Fruit fly (Drosophila melanogaster) whole organism, embryonic: ENCODE data around the gene Eato.

ENCODE experiments used
- Antp ChIP-seq: fragments of 200-800 bp; sonication (Bioruptor generic); optimal IDR thresholded peaks from 3 replicates; lab custom pipeline; 2016; ENCODE audit warnings: missing biosample characterization, missing genetic modification characterization
- Atf-2 ChIP-seq: fragments of 200-800 bp; sonication (Bioruptor generic); optimal IDR thresholded peaks from 2 replicates; lab custom pipeline; 2016; ENCODE audit warnings: missing biosample characterization, missing genetic modification characterization
- CG10565 ChIP-seq: fragments of 200-800 bp; sonication (Bioruptor generic); optimal IDR thresholded peaks from 3 replicates; lab custom pipeline; 2016; ENCODE audit warnings: missing biosample characterization, mild to moderate bottlenecking, missing genetic modification characterization
- CG12219 ChIP-seq: fragments of 200-800 bp; sonication (Bioruptor generic); optimal IDR thresholded peaks from 3 replicates; lab custom pipeline; 2018; ENCODE audit warnings: missing biosample characterization, mild to moderate bottlenecking, missing genetic modification characterization
- CG12391 ChIP-seq: fragments of 200-800 bp; sonication (Bioruptor generic); optimal IDR thresholded peaks from 3 replicates; lab custom pipeline; 2018; ENCODE audit warnings: missing biosample characterization, mild to moderate bottlenecking, missing genetic modification characterization, moderate library complexity
- CG14014 ChIP-seq: fragments of 200-800 bp; sonication (Bioruptor generic); IDR thresholded peaks from 2 replicates; pipeline ENCODE4 v1.3.6; 2022; ENCODE audit warnings: missing biosample characterization, missing genetic modification characterization
- CG17829 ChIP-seq: fragments of 200-800 bp; optimal IDR thresholded peaks from 2 replicates; lab custom pipeline; 2019; ENCODE audit warnings: missing biosample characterization, mild to moderate bottlenecking, missing genetic modification characterization, moderate library complexity
- CG17912 ChIP-seq: fragments of 200-800 bp; sonication (Bioruptor generic); optimal IDR thresholded peaks from 2 replicates; lab custom pipeline; 2018; ENCODE audit warnings: missing biosample characterization, mild to moderate bottlenecking, missing genetic modification characterization
- CG2202 ChIP-seq: fragments of 200-800 bp; sonication (Bioruptor generic); optimal IDR thresholded peaks from 2 replicates; lab custom pipeline; 2018; ENCODE audit warnings: missing biosample characterization, mild to moderate bottlenecking, missing genetic modification characterization
- CG31365 ChIP-seq: fragments of 200-800 bp; sonication (Bioruptor generic); optimal IDR thresholded peaks from 2 replicates; lab custom pipeline; 2018; ENCODE audit warnings: missing biosample characterization, mild to moderate bottlenecking, missing genetic modification characterization
- CG34224 ChIP-seq: fragments of 200-800 bp; sonication (Bioruptor generic); IDR thresholded peaks from 3 replicates; pipeline ENCODE4 v1.3.6; 2022; ENCODE audit warnings: missing biosample characterization, missing genetic modification characterization; ENCODE audit not compliant: partially characterized antibody
- CG4820 ChIP-seq: fragments of 200-800 bp; sonication (Bioruptor generic); optimal IDR thresholded peaks from 3 replicates; lab custom pipeline; 2016; ENCODE audit warnings: missing biosample characterization, missing genetic modification characterization
- CG7372 ChIP-seq: fragments of 200-800 bp; sonication (Bioruptor generic); IDR thresholded peaks from 2 replicates; pipeline ENCODE4 v1.3.6; 2022; ENCODE audit warnings: missing biosample characterization, missing genetic modification characterization
- CG8388 ChIP-seq: fragments of 200-800 bp; sonication (Bioruptor generic); optimal IDR thresholded peaks from 2 replicates; lab custom pipeline; 2019; ENCODE audit warnings: missing biosample characterization, mild to moderate bottlenecking, missing genetic modification characterization, moderate library complexity
- CG9727 ChIP-seq: fragments of 200-800 bp; sonication (Bioruptor generic); optimal IDR thresholded peaks from 3 replicates; lab custom pipeline; 2017; ENCODE audit warnings: missing biosample characterization, mild to moderate bottlenecking, missing genetic modification characterization
- Dip3 ChIP-seq: fragments of 200-800 bp; sonication (Bioruptor generic); optimal IDR thresholded peaks from 3 replicates; lab custom pipeline; 2016; ENCODE audit warnings: missing biosample characterization, missing genetic modification characterization
- HLH4C ChIP-seq: fragments of 200-800 bp; sonication (Bioruptor generic); IDR thresholded peaks from 3 replicates; pipeline ENCODE4 v1.3.6; 2022; ENCODE audit warnings: missing biosample characterization, missing genetic modification characterization; ENCODE audit not compliant: partially characterized antibody
- HLHmδ ChIP-seq: fragments of 200-800 bp; sonication (Bioruptor generic); optimal IDR thresholded peaks from 2 replicates; lab custom pipeline; 2018; ENCODE audit warnings: missing biosample characterization, mild to moderate bottlenecking, missing genetic modification characterization, moderate library complexity
- Jarid2 ChIP-seq: fragments of 200-800 bp; sonication (Bioruptor generic); optimal IDR thresholded peaks from 3 replicates; lab custom pipeline; 2017; ENCODE audit warnings: mild to moderate bottlenecking, missing biosample characterization, missing genetic modification reagents, missing genetic modification characterization
- MBD-R2 ChIP-seq: fragments of 200-800 bp; sonication (Bioruptor generic); IDR thresholded peaks from 2 replicates; pipeline ENCODE4 v1.3.6; 2022; ENCODE audit warnings: missing biosample characterization, missing genetic modification characterization
- Max ChIP-seq: fragments of 200-800 bp; sonication (Bioruptor generic); optimal IDR thresholded peaks from 2 replicates; lab custom pipeline; 2016; ENCODE audit warnings: missing biosample characterization, mild to moderate bottlenecking, missing genetic modification characterization
- Med ChIP-seq: fragments of 200-800 bp; sonication (Bioruptor generic); peaks from one replicate; lab custom pipeline; 2016; ENCODE audit warnings: missing biosample characterization, missing genetic modification characterization, mild to moderate bottlenecking, inconsistent platforms, moderate library complexity
- Mrtf ChIP-seq: fragments of 200-800 bp; sonication (Bioruptor generic); IDR thresholded peaks from 3 replicates; pipeline ENCODE4 v1.3.6; 2022; ENCODE audit warnings: missing biosample characterization, missing genetic modification characterization
- NC2β ChIP-seq: fragments of 200-800 bp; sonication (Bioruptor generic); optimal IDR thresholded peaks from 2 replicates; lab custom pipeline; 2016; ENCODE audit warnings: missing biosample characterization, missing genetic modification characterization
- NFAT ChIP-seq: fragments of 200-800 bp; sonication (Bioruptor generic); IDR thresholded peaks from 2 replicates; pipeline ENCODE4 v1.3.6; 2022; ENCODE audit warnings: missing biosample characterization, missing genetic modification characterization
- Scr ChIP-seq: fragments of 200-800 bp; sonication (Bioruptor generic); IDR thresholded peaks from 2 replicates; pipeline ENCODE4 v1.3.6; 2022; ENCODE audit warnings: missing biosample characterization, missing genetic modification characterization; ENCODE audit not compliant: partially characterized antibody
- Sry-δ ChIP-seq: fragments of 200-800 bp; sonication (Bioruptor generic); optimal IDR thresholded peaks from 2 replicates; lab custom pipeline; 2016; ENCODE audit warnings: missing biosample characterization, missing genetic modification characterization
- TFAM ChIP-seq: fragments of 200-800 bp; sonication (Bioruptor generic); optimal IDR thresholded peaks from 2 replicates; lab custom pipeline; 2017; ENCODE audit warnings: missing biosample characterization, missing genetic modification characterization, inconsistent platforms
- Taf1 ChIP-seq: fragments of 200-800 bp; sonication (Bioruptor generic); IDR thresholded peaks from 2 replicates; pipeline ENCODE4 v1.3.6; 2022; ENCODE audit warnings: missing biosample characterization, missing genetic modification characterization
- cg ChIP-seq: fragments of 200-800 bp; sonication (Bioruptor generic); optimal IDR thresholded peaks from 3 replicates; lab custom pipeline; 2019; ENCODE audit warnings: missing biosample characterization, mild to moderate bottlenecking, missing genetic modification characterization, moderate library complexity
- corto ChIP-seq: fragments of 200-800 bp; sonication (Bioruptor generic); optimal IDR thresholded peaks from 2 replicates; lab custom pipeline; 2016; ENCODE audit warnings: missing biosample characterization, mild to moderate bottlenecking, missing genetic modification characterization, moderate library complexity
- cwo ChIP-seq: fragments of 200-800 bp; sonication (Bioruptor generic); optimal IDR thresholded peaks from 3 replicates; lab custom pipeline; 2017; ENCODE audit warnings: missing biosample characterization, missing genetic modification characterization, mild to moderate bottlenecking, moderate library complexity, missing genetic modification reagents
- dm ChIP-seq: fragments of 200-800 bp; sonication (Bioruptor generic); optimal IDR thresholded peaks from 3 replicates; lab custom pipeline; 2016; ENCODE audit warnings: missing biosample characterization, missing genetic modification characterization
- dmrt99B ChIP-seq: fragments of 200-800 bp; sonication (Bioruptor generic); optimal IDR thresholded peaks from 2 replicates; lab custom pipeline; 2018; ENCODE audit warnings: missing biosample characterization, mild to moderate bottlenecking, missing genetic modification characterization, moderate library complexity
- en ChIP-seq: fragments of 200-800 bp; sonication (Bioruptor generic); optimal IDR thresholded peaks from 2 replicates; lab custom pipeline; 2016; ENCODE audit warnings: missing biosample characterization, missing genetic modification characterization
- eyg ChIP-seq: fragments of 200-800 bp; sonication (Bioruptor generic); optimal IDR thresholded peaks from 3 replicates; lab custom pipeline; 2016; ENCODE audit warnings: missing biosample characterization, missing genetic modification characterization
- fd64A ChIP-seq: fragments of 200-800 bp; sonication (Bioruptor generic); optimal IDR thresholded peaks from 3 replicates; lab custom pipeline; 2018; ENCODE audit warnings: missing biosample characterization, mild to moderate bottlenecking, missing genetic modification characterization
- fru ChIP-seq: fragments of >200 bp; optimal IDR thresholded peaks from 2 replicates; lab custom pipeline; 2017
- ftz-f1 ChIP-seq: fragments of 200-800 bp; sonication (Bioruptor generic); optimal IDR thresholded peaks from 2 replicates; lab custom pipeline; 2016; ENCODE audit warnings: missing biosample characterization, missing genetic modification characterization
- gcm2 ChIP-seq: fragments of 200-800 bp; sonication (Bioruptor generic); optimal IDR thresholded peaks from 2 replicates; lab custom pipeline; 2016; ENCODE audit warnings: missing biosample characterization, missing genetic modification characterization
- inv ChIP-seq: fragments of 200-800 bp; sonication (Bioruptor generic); IDR thresholded peaks from 2 replicates; pipeline ENCODE4 v1.3.6; 2022; ENCODE audit warnings: missing biosample characterization, missing genetic modification characterization; ENCODE audit not compliant: partially characterized antibody
- maf-S ChIP-seq: fragments of 200-800 bp; sonication (Bioruptor generic); optimal IDR thresholded peaks from 2 replicates; lab custom pipeline; 2016; ENCODE audit warnings: missing biosample characterization, missing genetic modification characterization
- pnt ChIP-seq: fragments of 200-800 bp; sonication (Bioruptor generic); optimal IDR thresholded peaks from 3 replicates; lab custom pipeline; 2016; ENCODE audit warnings: missing biosample characterization, missing genetic modification characterization
- sens ChIP-seq: fragments of 200-800 bp; sonication (Bioruptor generic); peaks from one replicate; lab custom pipeline; 2016; ENCODE audit warnings: missing biosample characterization, missing genetic modification characterization
- sim ChIP-seq: fragments of 200-800 bp; sonication (Bioruptor generic); IDR thresholded peaks from 2 replicates; pipeline ENCODE4 v1.3.6; 2022; ENCODE audit warnings: missing biosample characterization, missing genetic modification characterization
- sima ChIP-seq: fragments of 200-800 bp; sonication (Bioruptor generic); optimal IDR thresholded peaks from 2 replicates; lab custom pipeline; 2016; ENCODE audit warnings: missing biosample characterization, missing genetic modification characterization
- sr ChIP-seq: fragments of 200-800 bp; sonication (Bioruptor generic); IDR thresholded peaks from 3 replicates; pipeline ENCODE4 v1.3.6; 2022; ENCODE audit warnings: missing biosample characterization, missing genetic modification characterization
- stc ChIP-seq: fragments of 200-800 bp; sonication (Bioruptor generic); IDR thresholded peaks from 2 replicates; pipeline ENCODE4 v1.3.6; 2022; ENCODE audit warnings: missing biosample characterization, missing genetic modification characterization
- wor ChIP-seq: fragments of 200-800 bp; sonication (Bioruptor generic); IDR thresholded peaks from 2 replicates; pipeline ENCODE4 v1.3.6; 2022; ENCODE audit warnings: missing biosample characterization, missing genetic modification characterization
- zen ChIP-seq: fragments of 200-800 bp; sonication (Bioruptor generic); optimal IDR thresholded peaks from 3 replicates; lab custom pipeline; 2018; ENCODE audit warnings: missing biosample characterization, mild to moderate bottlenecking, missing genetic modification characterization, moderate library complexity

The Eato gene

DNA sequence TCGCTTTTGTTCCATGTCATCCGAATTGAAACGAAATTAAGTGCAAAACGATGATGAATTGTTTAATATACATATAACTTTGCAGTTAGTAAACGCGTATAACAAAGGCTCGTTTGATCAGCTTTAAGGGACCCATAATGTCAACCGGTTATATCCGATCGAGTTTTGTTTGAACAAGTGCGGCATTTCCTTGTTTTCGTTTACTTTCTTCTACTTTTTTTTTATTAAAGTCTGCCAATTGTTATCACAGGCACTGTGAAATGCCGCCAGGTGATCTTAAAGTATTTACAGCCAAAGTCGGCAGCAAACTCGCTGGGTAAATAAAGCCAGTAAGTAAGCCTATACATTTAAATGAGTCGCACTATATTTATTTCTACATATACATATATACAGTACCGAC lies 23.2 kb downstream of the Eato start:
- TF ChIP-seq corto (GFP tag; lab: Kevin White, UChicago): no peak
- TF ChIP-seq CG4820: no peak
- no peak for TF ChIP-seq Taf1
- TF ChIP-seq sima (GFP tag; lab: Kevin White, UChicago): no peak
- TF ChIP-seq CG9727 (GFP tag; lab: Kevin White, UChicago): no peak
- no peak for TF ChIP-seq Sry-δ (GFP tag; lab: Kevin White, UChicago)
- no peak for TF ChIP-seq wor (GFP tag; lab: Robert Waterston, UW)
- peak; percentile 36 for TF ChIP-seq Med (GFP tag; lab: Kevin White, UChicago)
- no peak for TF ChIP-seq Mrtf
- no peak for TF ChIP-seq Dip3 (GFP tag; lab: Kevin White, UChicago)
- no peak for TF ChIP-seq inv (GFP tag; lab: Robert Waterston, UW)
- peak; percentile 60 for TF ChIP-seq sens (GFP tag; lab: Kevin White, UChicago)
- TF ChIP-seq gcm2 (GFP tag; lab: Kevin White, UChicago): no peak

dm6 chr2L:13807959-13808358 lies 24.1 kb downstream of the Eato start:
- TF ChIP-seq sr (GFP tag; lab: Robert Waterston, UW) (no peak), Jarid2 (GFP tag; lab: Kevin White, UChicago) (no peak), Dip3 (GFP tag; lab: Kevin White, UChicago) (no peak), zen (tag; lab: Kevin White, UChicago) (no peak), stc (GFP tag; lab: Robert Waterston, UW) (no peak), CG2202 (tag; lab: Kevin White, UChicago) (no peak), sens (GFP tag; lab: Kevin White, UChicago) (peak; percentile 62), CG8388 (GFP tag; lab: Kevin White, UChicago) (no peak), NFAT (GFP tag; lab: Robert Waterston, UW) (no peak), NC2β (GFP tag; lab: Kevin White, UChicago) (no peak), cwo (GFP tag; lab: Kevin White, UChicago) (peak; percentile 2), CG34224 (GFP tag; lab: Robert Waterston, UW) (no peak), maf-S (GFP tag; lab: Kevin White, UChicago) (no peak), cg (GFP tag; lab: Kevin White, UChicago) (no peak), en (GFP tag; lab: Kevin White, UChicago) (no peak)

DNA sequence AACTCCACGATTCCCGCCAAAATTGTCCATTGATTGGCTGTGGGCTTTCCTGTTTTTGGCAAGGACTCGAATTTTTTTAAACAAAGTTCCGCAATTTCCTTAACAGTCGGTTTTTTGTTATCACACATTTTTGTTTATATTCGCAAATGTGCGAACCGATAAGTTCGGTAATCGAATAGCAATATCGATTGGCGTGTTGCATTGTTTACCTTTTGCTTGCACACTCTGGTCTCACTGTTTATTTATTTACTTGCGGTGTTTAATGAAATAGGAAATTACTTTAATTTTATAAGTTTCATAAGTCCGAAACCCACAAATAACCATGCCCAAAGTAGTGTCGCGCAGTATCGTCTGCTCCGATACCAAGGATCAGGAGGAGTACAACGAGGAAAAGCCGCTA lies 27.4 kb downstream of the Eato start, which contains the start of the genes Adat1 and CG16865:
TSS of gene Adat1 (minus strand) at position 152 of the 400 bp plus-strand sequence.
TSS of gene CG16865 (plus strand) at position 200 of the 400 bp plus-strand sequence.
- TF ChIP-seq Atf-2 (GFP tag; lab: Kevin White, UChicago) (no peak), dm (no peak), CG7372 (GFP tag; lab: Robert Waterston, UW) (no peak), CG10565 (GFP tag; lab: Kevin White, UChicago) (no peak), dmrt99B (tag; lab: Kevin White, UChicago) (no peak), CG31365 (tag; lab: Kevin White, UChicago) (no peak), CG12391 (tag; lab: Kevin White, UChicago) (no peak), HLHmδ (GFP tag; lab: Kevin White, UChicago) (no peak), pnt (no peak), fd64A (GFP tag; lab: Kevin White, UChicago) (no peak), fru (lab: Kevin White, UChicago) (no peak), CG17829 (tag; lab: Kevin White, UChicago) (peak; percentile 5), CG12219 (GFP tag; lab: Kevin White, UChicago) (no peak), HLH4C (GFP tag; lab: Robert Waterston, UW) (peak; percentile 38; the same call in 1 of the 3 replicates), CG17912 (GFP tag; lab: Kevin White, UChicago) (no peak), Max (GFP tag; lab: Kevin White, UChicago) (no peak), sim (no peak), CG14014 (GFP tag; lab: Robert Waterston, UW) (no peak), ftz-f1 (GFP tag; lab: Kevin White, UChicago) (no peak), Scr (peak; percentile 61), TFAM (GFP tag; lab: Kevin White, UChicago) (no peak), Antp (GFP tag; lab: Kevin White, UChicago) (no peak), MBD-R2 (GFP tag; lab: Robert Waterston, UW) (peak; percentile 96), eyg (no peak)
